Worm (Caenorhabditis elegans): ENCODE data around the gene Y52E8A.3.

DNA sequence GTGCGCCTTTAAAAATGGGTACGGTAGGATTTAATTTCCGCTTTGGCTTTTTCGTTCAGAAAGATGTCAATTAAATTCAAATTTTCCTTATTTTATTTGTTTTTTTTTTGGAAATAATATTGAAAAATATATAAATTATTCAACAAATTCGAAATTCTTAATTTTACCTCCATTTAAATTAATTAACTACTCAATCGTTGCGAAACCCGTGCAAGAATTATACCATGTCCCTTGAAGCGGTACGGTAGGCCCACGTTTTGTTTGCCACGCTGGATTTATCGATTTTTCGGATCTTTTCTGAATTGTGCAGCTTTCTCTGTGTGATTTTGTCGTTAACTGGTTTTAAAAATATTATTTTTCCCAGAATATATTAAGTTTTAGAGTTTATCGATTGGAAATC lies 13.7 kb upstream of the Y52E8A.3 start, which contains the start of gene Y52E8A.2:
- TF ChIP-seq pha-4 (tag; optimal IDR thresholded peaks at IDR 0.05) (no peak), zag-1 (tag; optimal IDR thresholded peaks at IDR 0.05) (no peak), egl-27 (tag; optimal IDR thresholded peaks at IDR 0.05) (no peak), nhr-237 (tag; optimal IDR thresholded peaks at IDR 0.05) (no peak), nhr-11 (tag; optimal IDR thresholded peaks at IDR 0.05) (no peak), nhr-25 (tag; optimal IDR thresholded peaks at IDR 0.05) (no peak), aly-2 (tag; optimal IDR thresholded peaks at IDR 0.05) (no peak), ceh-28 (tag; optimal IDR thresholded peaks at IDR 0.05) (no peak), nhr-76 (tag; optimal IDR thresholded peaks at IDR 0.05) (no peak), unc-62 (GFP tag; optimal IDR thresholded peaks at IDR 0.05) (no peak)

All from whole organism, L3 larva.